Worm (Caenorhabditis elegans) whole organism, L4 larva: Measurements from ENCODE around the gene srx-131.

Source experiments
- egl-43 ChIP-seq: fragments of 200-800 bp; sonication (Bioruptor generic); IDR thresholded peaks from 2 replicates; pipeline ENCODE4 v1.3.6; 2022; ENCODE audit warnings: missing genetic modification reagents, missing genetic modification characterization, missing compliant biosample characterization
- fkh-10 ChIP-seq: fragments of 150-350 bp; optimal IDR thresholded peaks from 2 replicates; lab custom pipeline; 2014; ENCODE audit warnings: missing biosample characterization, missing genetic modification reagents, missing genetic modification characterization
- hlh-30 ChIP-seq: sonication (generic microtip); optimal IDR thresholded peaks from 2 replicates; lab custom pipeline; 2017; ENCODE audit warnings: antibody characterized with exemption, mild to moderate bottlenecking, missing genetic modification characterization, missing compliant biosample characterization; ENCODE audit not compliant: insufficient read depth
- lin-39 ChIP-seq: fragments of 150-350 bp; optimal IDR thresholded peaks from 2 replicates; lab custom pipeline; 2014; ENCODE audit warnings: missing biosample characterization, missing genetic modification reagents, missing genetic modification characterization
- lsy-2 ChIP-seq, 2 experiments: fragments of 150-350 bp in 1 of 2; sonication (generic microtip) in 1 of 2; optimal IDR thresholded peaks; 2 replicates each; lab custom pipeline; 2014 to 2017; ENCODE audit warnings: missing biosample characterization in 2 of 2, missing genetic modification characterization in 2 of 2
- madf-9 ChIP-seq: fragments of 200-800 bp; sonication (Bioruptor generic); conservative IDR thresholded peaks from 2 replicates; pipeline ENCODE4 v1.3.6; 2022; ENCODE audit warnings: missing genetic modification reagents, missing genetic modification characterization, missing compliant biosample characterization
- mep-1 ChIP-seq: fragments of 150-350 bp; sonication (generic microtip); optimal IDR thresholded peaks from 3 replicates; lab custom pipeline; 2014; ENCODE audit warnings: missing biosample characterization, missing genetic modification characterization
- nhr-11 ChIP-seq: fragments of 150-350 bp; optimal IDR thresholded peaks from 2 replicates; lab custom pipeline; 2014; ENCODE audit warnings: missing biosample characterization, missing genetic modification characterization
- nhr-237 ChIP-seq: sonication (generic microtip); optimal IDR thresholded peaks from 2 replicates; lab custom pipeline; 2017; ENCODE audit warnings: missing biosample characterization, missing genetic modification characterization
- nhr-77 ChIP-seq: fragments of 150-350 bp; optimal IDR thresholded peaks from 2 replicates; lab custom pipeline; 2014; ENCODE audit warnings: missing biosample characterization, missing genetic modification characterization
- skn-1 ChIP-seq: fragments of 150-350 bp; optimal IDR thresholded peaks from 2 replicates; lab custom pipeline; 2014; ENCODE audit warnings: missing biosample characterization, missing genetic modification characterization
- vab-7 ChIP-seq: fragments of 200-800 bp; sonication (Bioruptor generic); IDR thresholded peaks from 2 replicates; pipeline ENCODE4 v1.3.6; 2022; ENCODE audit warnings: missing genetic modification reagents, missing genetic modification characterization, missing compliant biosample characterization
- ztf-11 ChIP-seq: fragments of 150-350 bp; optimal IDR thresholded peaks from 2 replicates; lab custom pipeline; 2014; ENCODE audit warnings: missing biosample characterization, missing genetic modification characterization

DNA sequence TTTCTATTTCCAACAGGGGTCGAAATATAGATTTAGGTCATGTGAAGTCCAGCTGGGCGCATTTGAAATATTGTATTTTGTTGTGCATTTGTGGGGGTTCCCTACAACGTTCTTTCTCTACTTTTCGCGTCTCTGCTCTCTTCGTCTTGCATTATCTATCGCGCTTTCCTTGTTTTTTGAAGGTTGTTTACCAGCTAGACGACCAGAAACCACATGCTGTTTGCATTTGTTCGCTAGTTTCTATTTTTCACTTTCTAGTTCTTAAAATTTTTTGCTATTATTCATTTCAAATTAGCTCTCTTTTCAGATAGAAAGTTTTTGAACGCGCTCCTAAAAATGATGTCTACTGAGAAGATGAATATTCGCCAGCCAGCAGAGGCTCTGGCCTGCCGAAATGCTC is 5.8 kb upstream of the srx-131 start, which contains the start of gene F55B12.10:
- no peak for TF ChIP-seq hlh-30
- TF ChIP-seq skn-1 (tag; lab: Kevin White, UChicago): no peak
- no peak for TF ChIP-seq mep-1
- TF ChIP-seq lin-39: no peak
- no peak for TF ChIP-seq vab-7 (GFP tag; lab: Robert Waterston, UW)
- TF ChIP-seq ztf-11 (tag; lab: Kevin White, UChicago): no peak
- no peak for TF ChIP-seq lsy-2 (tag; optimal IDR thresholded peaks at IDR 0.05; lab: Kevin White, UChicago)
- TF ChIP-seq fkh-10: no peak
- no peak for TF ChIP-seq nhr-77
- TF ChIP-seq nhr-237 (tag; lab: Kevin White, UChicago): no peak
- no peak for TF ChIP-seq madf-9
- no peak for TF ChIP-seq nhr-11
- TF ChIP-seq egl-43 (GFP tag; lab: Robert Waterston, UW): no peak
